Worm (Caenorhabditis elegans) whole organism, L4 larva: Measurements from ENCODE around the gene C16C8.22.

Experiments
- F49E8.2 ChIP-seq: sonication (generic microtip); optimal IDR thresholded peaks from 2 replicates; lab custom pipeline; 2016; ENCODE audit warnings: missing compliant biosample characterization, mild to moderate bottlenecking, missing genetic modification characterization, borderline replicate concordance
- R02D3.7 ChIP-seq: fragments of 150-350 bp; sonication (generic microtip); optimal IDR thresholded peaks from 3 replicates; lab custom pipeline; 2014; ENCODE audit warnings: missing biosample characterization, missing genetic modification characterization
- Y5F2A.4 ChIP-seq: fragments of 200-800 bp; sonication (Bioruptor generic); optimal IDR thresholded peaks from 2 replicates; lab custom pipeline; 2018; ENCODE audit warnings: mild to moderate bottlenecking, missing genetic modification characterization, missing compliant biosample characterization
- Y75B8A.6 ChIP-seq: fragments of 200-800 bp; sonication (Bioruptor generic); IDR thresholded peaks from 2 replicates; pipeline ENCODE4 v1.3.6; 2022; ENCODE audit warnings: missing genetic modification reagents, missing genetic modification characterization, missing compliant biosample characterization
- ZK546.5 ChIP-seq, 2 experiments: sonication (generic microtip); optimal IDR thresholded peaks; 2 replicates each; lab custom pipeline; 2017; ENCODE audit warnings: missing biosample characterization in 2 of 2, missing genetic modification characterization in 2 of 2
- aly-2 ChIP-seq: sonication (generic microtip); optimal IDR thresholded peaks from 2 replicates; lab custom pipeline; 2018; ENCODE audit warnings: missing biosample characterization, missing genetic modification characterization
- ama-1 ChIP-seq: fragments of 150-350 bp; optimal IDR thresholded peaks from 2 replicates; lab custom pipeline; 2014; ENCODE audit warnings: inconsistent platforms, mixed read lengths
- arid-1 ChIP-seq: fragments of 200-800 bp; sonication (Bioruptor generic); conservative IDR thresholded peaks from 2 replicates; pipeline ENCODE4 v1.3.6; 2022; ENCODE audit warnings: missing genetic modification reagents, missing genetic modification characterization, missing compliant biosample characterization
- attf-4 ChIP-seq: sonication (generic microtip); optimal IDR thresholded peaks from 3 replicates; lab custom pipeline; 2017; ENCODE audit warnings: missing biosample characterization, missing genetic modification characterization
- ceh-32 ChIP-seq: sonication (generic microtip); optimal IDR thresholded peaks from 2 replicates; lab custom pipeline; 2016; ENCODE audit warnings: mild to moderate bottlenecking, missing genetic modification characterization, missing compliant biosample characterization; ENCODE audit not compliant: poor library complexity
- ceh-82 ChIP-seq: sonication (generic microtip); optimal IDR thresholded peaks from 2 replicates; lab custom pipeline; 2017; ENCODE audit warnings: missing biosample characterization, missing genetic modification characterization
- cey-2 ChIP-seq: sonication (generic microtip); optimal IDR thresholded peaks from 3 replicates; lab custom pipeline; 2017; ENCODE audit warnings: missing genetic modification characterization, mild to moderate bottlenecking, missing compliant biosample characterization, antibody characterized with exemption, borderline replicate concordance; ENCODE audit not compliant: insufficient read depth
- ctbp-1 ChIP-seq: fragments of 200-800 bp; sonication (Bioruptor generic); IDR thresholded peaks from 2 replicates; pipeline ENCODE4 v1.3.6; 2022; ENCODE audit warnings: missing genetic modification reagents, missing genetic modification characterization, missing compliant biosample characterization
- daf-8 ChIP-seq: fragments of 200-800 bp; sonication (Bioruptor generic); IDR thresholded peaks from 2 replicates; pipeline ENCODE4 v1.3.6; 2022; ENCODE audit warnings: missing genetic modification characterization, missing compliant biosample characterization
- dmd-9 ChIP-seq: fragments of 200-800 bp; sonication (Bioruptor generic); IDR thresholded peaks from 2 replicates; pipeline ENCODE4 v1.3.6; 2022; ENCODE audit warnings: missing genetic modification reagents, missing genetic modification characterization, missing compliant biosample characterization
- egl-43 ChIP-seq: fragments of 200-800 bp; sonication (Bioruptor generic); IDR thresholded peaks from 2 replicates; pipeline ENCODE4 v1.3.6; 2022; ENCODE audit warnings: missing genetic modification reagents, missing genetic modification characterization, missing compliant biosample characterization
- hif-1 ChIP-seq, 2 experiments: sonication (generic microtip); optimal IDR thresholded peaks; 2 replicates each; lab custom pipeline; 2016 to 2017; ENCODE audit warnings: missing compliant biosample characterization in 2 of 2, missing genetic modification characterization in 2 of 2, missing genetic modification reagents in 2 of 2, missing genotype in 2 of 2, mild to moderate bottlenecking in 1 of 2
- hmg-1.1 ChIP-seq: fragments of 200-800 bp; sonication (Bioruptor generic); IDR thresholded peaks from 2 replicates; pipeline ENCODE4 v1.3.6; 2022; ENCODE audit warnings: missing genetic modification reagents, missing genetic modification characterization, missing compliant biosample characterization
- lin-1 ChIP-seq: fragments of 200-800 bp; sonication (Bioruptor generic); IDR thresholded peaks from 2 replicates; pipeline ENCODE4 v1.3.6; 2022; ENCODE audit warnings: missing genetic modification reagents, missing genetic modification characterization, missing compliant biosample characterization
- lin-15B ChIP-seq: fragments of 150-350 bp; sonication (generic microtip); optimal IDR thresholded peaks from 3 replicates; lab custom pipeline; 2014; ENCODE audit warnings: missing biosample characterization, missing genetic modification characterization
- lin-29 ChIP-seq: fragments of 200-800 bp; sonication (Bioruptor generic); IDR thresholded peaks from 2 replicates; pipeline ENCODE4 v1.3.6; 2022; ENCODE audit warnings: missing genetic modification reagents, missing genetic modification characterization, missing compliant biosample characterization
- lsy-2 ChIP-seq, 2 experiments: fragments of 150-350 bp in 1 of 2; sonication (generic microtip) in 1 of 2; optimal IDR thresholded peaks; 2 replicates each; lab custom pipeline; 2014 to 2017; ENCODE audit warnings: missing biosample characterization in 2 of 2, missing genetic modification characterization in 2 of 2
- madf-9 ChIP-seq: fragments of 200-800 bp; sonication (Bioruptor generic); conservative IDR thresholded peaks from 2 replicates; pipeline ENCODE4 v1.3.6; 2022; ENCODE audit warnings: missing genetic modification reagents, missing genetic modification characterization, missing compliant biosample characterization
- mdl-1 ChIP-seq, 2 experiments: fragments of 150-350 bp in 1 of 2; sonication (generic microtip) in 1 of 2; optimal IDR thresholded peaks; 2 replicates each; lab custom pipeline; 2014 to 2017; ENCODE audit warnings: missing biosample characterization in 2 of 2, missing genetic modification characterization in 2 of 2
- mdt-29 ChIP-seq: fragments of 200-800 bp; sonication (Bioruptor generic); IDR thresholded peaks from 2 replicates; pipeline ENCODE4 v1.3.6; 2022; ENCODE audit warnings: missing genetic modification reagents, missing genetic modification characterization, missing compliant biosample characterization
- mep-1 ChIP-seq: fragments of 150-350 bp; sonication (generic microtip); optimal IDR thresholded peaks from 3 replicates; lab custom pipeline; 2014; ENCODE audit warnings: missing biosample characterization, missing genetic modification characterization
- mxl-2 ChIP-seq: fragments of 200-800 bp; sonication (Bioruptor generic); conservative IDR thresholded peaks from 2 replicates; pipeline ENCODE4 v1.3.6; 2022; ENCODE audit warnings: missing genetic modification reagents, missing genetic modification characterization, missing compliant biosample characterization
- nhr-10 ChIP-seq: fragments of 150-350 bp; optimal IDR thresholded peaks from 2 replicates; lab custom pipeline; 2014; ENCODE audit warnings: missing biosample characterization, missing genetic modification characterization
- nhr-111 ChIP-seq: fragments of 200-800 bp; sonication (Bioruptor generic); optimal IDR thresholded peaks from 2 replicates; lab custom pipeline; 2018; ENCODE audit warnings: mild to moderate bottlenecking, missing genetic modification characterization, missing compliant biosample characterization
- nhr-237 ChIP-seq: sonication (generic microtip); optimal IDR thresholded peaks from 2 replicates; lab custom pipeline; 2017; ENCODE audit warnings: missing biosample characterization, missing genetic modification characterization
- nhr-28 ChIP-seq: fragments of 150-350 bp; optimal IDR thresholded peaks from 2 replicates; lab custom pipeline; 2014; ENCODE audit warnings: missing biosample characterization, missing genetic modification characterization
- nhr-77 ChIP-seq: fragments of 150-350 bp; optimal IDR thresholded peaks from 2 replicates; lab custom pipeline; 2014; ENCODE audit warnings: missing biosample characterization, missing genetic modification characterization
- saeg-2 ChIP-seq: fragments of 200-800 bp; sonication (Bioruptor generic); IDR thresholded peaks from 2 replicates; pipeline ENCODE4 v1.3.6; 2022; ENCODE audit warnings: missing genetic modification reagents, missing genetic modification characterization, missing compliant biosample characterization
- tra-1 ChIP-seq: fragments of 200-800 bp; sonication (Bioruptor generic); IDR thresholded peaks from 2 replicates; pipeline ENCODE4 v1.3.6; 2022; ENCODE audit warnings: missing genetic modification reagents, missing genetic modification characterization, missing compliant biosample characterization
- unc-62 ChIP-seq, 3 experiments: fragments of 150-350 bp in 1 of 3; sonication (generic microtip); optimal IDR thresholded peaks in 2 of 3; peaks in 1 of 3; 1 replicate in 1 of 3; 2 replicates in 2 of 3; lab custom pipeline; 2014 to 2017; ENCODE audit warnings: missing biosample characterization in 3 of 3, missing genetic modification characterization in 3 of 3, missing genetic modification reagents in 3 of 3, missing genotype in 1 of 3
- vab-7 ChIP-seq: fragments of 200-800 bp; sonication (Bioruptor generic); IDR thresholded peaks from 2 replicates; pipeline ENCODE4 v1.3.6; 2022; ENCODE audit warnings: missing genetic modification reagents, missing genetic modification characterization, missing compliant biosample characterization
- zfp-2 ChIP-seq: sonication (generic microtip); optimal IDR thresholded peaks from 2 replicates; lab custom pipeline; 2016; ENCODE audit warnings: mild to moderate bottlenecking, missing genetic modification characterization, missing compliant biosample characterization
- zfp-3 ChIP-seq: fragments of 200-800 bp; sonication (Bioruptor generic); conservative IDR thresholded peaks from 2 replicates; pipeline ENCODE4 v1.3.6; 2022; ENCODE audit warnings: missing genetic modification reagents, missing genetic modification characterization, missing compliant biosample characterization
- zip-11 ChIP-seq: fragments of 200-800 bp; sonication (Bioruptor generic); IDR thresholded peaks from 2 replicates; pipeline ENCODE4 v1.3.6; 2022; ENCODE audit warnings: missing genetic modification characterization, missing compliant biosample characterization
- ztf-11 ChIP-seq: fragments of 150-350 bp; optimal IDR thresholded peaks from 2 replicates; lab custom pipeline; 2014; ENCODE audit warnings: missing biosample characterization, missing genetic modification characterization

Gene C16C8.22

DNA sequence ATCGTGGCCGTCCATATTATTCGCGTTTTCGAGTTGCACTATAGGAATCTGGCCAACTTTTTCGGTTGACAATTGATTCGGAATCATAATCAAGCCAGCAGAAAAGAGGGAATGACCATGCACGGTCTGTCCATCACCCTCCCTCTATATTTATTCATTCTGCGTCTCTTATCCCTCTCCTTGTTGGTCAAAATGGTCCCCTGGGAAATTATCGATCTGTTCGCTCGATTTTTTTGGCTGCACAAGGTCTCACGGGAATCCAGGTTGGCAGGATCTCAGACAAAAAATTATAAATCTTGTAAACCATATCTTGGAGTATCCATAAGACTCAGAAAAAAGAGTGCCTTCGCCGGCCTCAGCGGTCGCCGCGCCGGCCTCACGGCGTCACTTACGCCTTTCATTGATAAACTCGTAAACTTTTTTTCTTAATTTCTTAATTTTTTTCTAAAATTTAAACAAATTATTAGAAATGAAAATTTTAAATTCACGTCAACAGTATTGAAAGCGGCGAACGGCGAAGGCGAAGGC lies 28.6 kb downstream of the C16C8.22 start, which contains the start of the genes F18A12.7 and F18A12.2:
Gene F18A12.7 (minus strand): TSS at position 101 of the 528 bp plus-strand sequence.
Gene F18A12.2 (plus strand): TSS at position 478 of the 528 bp plus-strand sequence.
- TF ChIP-seq lsy-2 (tag; optimal IDR thresholded peaks at IDR 0.05; lab: Kevin White, UChicago) (no peak), mdl-1 (tag; optimal IDR thresholded peaks at IDR 0.05; lab: Kevin White, UChicago) (no peak), nhr-10 (tag; lab: Kevin White, UChicago) (no peak), saeg-2 (GFP tag; lab: Robert Waterston, UW) (no peak), lin-1 (GFP tag; lab: Robert Waterston, UW) (no peak), ztf-11 (tag; lab: Kevin White, UChicago) (no peak), R02D3.7 (no peak)
- TF ChIP-seq, all 104 proteins: peak for 0

DNA sequence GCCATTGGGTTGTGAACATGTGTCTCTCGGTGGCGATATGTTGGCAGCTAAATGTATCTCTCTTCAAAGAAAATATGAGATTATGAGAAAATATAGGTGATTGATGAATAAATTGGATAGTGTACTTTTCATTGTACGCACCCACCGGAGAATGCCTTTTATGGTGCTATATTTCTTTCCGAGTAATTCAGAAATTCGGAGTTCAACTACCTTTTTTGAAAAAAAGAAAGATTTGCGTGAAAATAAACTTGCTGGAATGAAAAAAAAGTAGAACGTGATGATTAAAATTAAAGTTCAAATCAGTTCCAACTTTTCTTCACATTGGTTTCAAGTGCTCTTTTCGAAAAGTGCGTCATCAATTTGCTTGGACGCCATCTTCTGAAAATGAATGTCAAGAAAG lies 39.5 kb downstream of the C16C8.22 start, which contains the start of gene nep-8:
Gene nep-8 (plus strand): TSS at position 301 of the 400 bp plus-strand sequence.
- no peak for TF ChIP-seq nhr-28
- TF ChIP-seq nhr-111 (GFP tag; lab: Kevin White, UChicago) = no peak
- TF ChIP-seq hmg-1.1 (GFP tag; lab: Robert Waterston, UW) = no peak
- TF ChIP-seq Y5F2A.4 (GFP tag; lab: Kevin White, UChicago) = no peak
- no peak for TF ChIP-seq daf-8 (GFP tag; lab: Robert Waterston, UW)
- TF ChIP-seq lsy-2 (tag; optimal IDR thresholded peaks at IDR 0.05; lab: Kevin White, UChicago) = no peak
- no peak for TF ChIP-seq aly-2 (tag; lab: Kevin White, UChicago)
- TF ChIP-seq zfp-3 = no peak
- TF ChIP-seq nhr-237 (tag; lab: Kevin White, UChicago) = no peak
- TF ChIP-seq vab-7 (GFP tag; lab: Robert Waterston, UW) = no peak
- no peak for TF ChIP-seq hif-1 (tag; optimal IDR thresholded peaks at IDR 0.05; lab: Kevin White, UChicago)
- no peak for TF ChIP-seq Y75B8A.6
- TF ChIP-seq unc-62 (GFP tag; optimal IDR thresholded peaks at IDR 0.05 in 1 of 2; lab: Kevin White, UChicago) = no peak
- no peak for TF ChIP-seq unc-62 (tag; optimal IDR thresholded peaks at IDR 0.05; lab: Kevin White, UChicago)
- TF ChIP-seq saeg-2 (GFP tag; lab: Robert Waterston, UW) = no peak
- TF ChIP-seq egl-43 = no peak
- no peak for TF ChIP-seq F49E8.2 (tag; lab: Kevin White, UChicago)
- no peak for TF ChIP-seq mxl-2 (GFP tag; lab: Robert Waterston, UW)
- no peak for TF ChIP-seq dmd-9 (GFP tag; lab: Robert Waterston, UW)
- TF ChIP-seq lin-15B (tag; lab: Kevin White, UChicago) = no peak

DNA sequence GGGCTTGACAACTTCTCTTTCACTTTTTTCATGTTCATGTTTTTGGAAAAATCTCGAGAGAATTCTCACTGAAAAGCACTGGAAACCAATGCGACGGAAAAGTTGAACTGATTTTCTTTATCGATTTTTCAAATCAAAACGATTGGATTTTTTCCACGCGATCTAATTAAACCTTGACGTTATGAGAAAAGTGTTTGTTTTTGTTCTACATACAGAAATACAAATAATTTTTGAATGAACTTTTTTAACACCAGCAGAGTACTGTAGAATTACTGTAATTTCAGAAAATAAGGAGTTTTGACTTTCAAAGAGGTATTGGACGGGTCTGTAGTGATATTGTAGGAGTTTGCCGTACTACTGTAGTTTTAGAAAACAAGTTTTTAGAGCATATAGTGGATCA lies 40.2 kb downstream of the C16C8.22 start, which contains the start of gene nep-10:
Gene nep-10 (minus strand): TSS at position 101 of the 400 bp plus-strand sequence.
- TF ChIP-seq cey-2 (tag; lab: Kevin White, UChicago) (no peak), zfp-2 (no peak), lin-29 (no peak), arid-1 (GFP tag; lab: Robert Waterston, UW) (no peak), ama-1 (lab: Kevin White, UChicago) (no peak), nhr-77 (tag; lab: Kevin White, UChicago) (no peak), ctbp-1 (no peak), mep-1 (tag; lab: Kevin White, UChicago) (no peak), madf-9 (GFP tag; lab: Robert Waterston, UW) (no peak), unc-62 (GFP tag; optimal IDR thresholded peaks at IDR 0.05 in 1 of 2; lab: Kevin White, UChicago) (no peak), unc-62 (tag; optimal IDR thresholded peaks at IDR 0.05; lab: Kevin White, UChicago) (no peak), tra-1 (GFP tag; lab: Robert Waterston, UW) (no peak), attf-4 (tag; lab: Kevin White, UChicago) (no peak), ceh-82 (tag; lab: Kevin White, UChicago) (no peak), ceh-32 (tag; lab: Kevin White, UChicago) (no peak), ZK546.5 (tag; optimal IDR thresholded peaks at IDR 0.05; lab: Kevin White, UChicago) (no peak), zip-11 (GFP tag; lab: Robert Waterston, UW) (no peak), mdt-29 (GFP tag; lab: Robert Waterston, UW) (no peak)
